Fruit fly (Drosophila melanogaster): Measurements from ENCODE around the gene Arp3.

Arp3 gene

dm6 chr3L:8115864-8116528, at the start of gene Arp3, which contains the start of gene msk:
TSS of gene Arp3 (minus strand) at chr3L:8115902.
TSS of gene msk (plus strand) at chr3L:8116179.
- TF ChIP-seq CG8478 (optimal IDR thresholded peaks at IDR 0.05): no peak
- TF ChIP-seq CTCF (optimal IDR thresholded peaks at IDR 0.05): peak in 1 of 2 experiments; percentile 16

DNA sequence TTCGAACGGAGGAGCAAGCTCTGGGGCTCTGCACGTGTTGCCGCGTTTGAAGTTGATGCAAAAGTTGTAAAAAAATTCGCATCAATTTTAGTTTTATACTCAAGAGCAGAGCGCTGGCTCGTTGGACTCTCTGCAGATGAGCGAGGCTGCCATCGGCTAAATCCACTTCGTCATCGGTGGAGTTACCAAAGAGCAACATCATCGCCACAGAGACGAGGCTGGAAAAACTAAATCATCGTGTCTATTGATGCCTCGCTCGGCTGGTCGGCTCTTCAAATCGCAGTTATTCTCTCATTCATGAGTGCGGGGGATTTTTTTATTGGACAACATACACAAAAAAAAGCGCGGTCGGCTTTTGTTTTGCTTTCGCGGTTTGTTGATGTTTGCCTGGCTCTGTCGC, 49.7 kb upstream of the Arp3 start, which contains the start of gene CG13675:
Gene CG13675 (minus strand): TSS at position 83 of the 400 bp plus-strand sequence.
- TF ChIP-seq CG8478 (optimal IDR thresholded peaks at IDR 0.05) (no peak), CTCF (optimal IDR thresholded peaks at IDR 0.05) (no peak)

dm6 chr3L:8159724-8160422, 44.2 kb upstream of the Arp3 start, which contains the start of gene CG43886:
TSS of gene CG43886 (minus strand) at chr3L:8159774.
- TF ChIP-seq CG8478 (optimal IDR thresholded peaks at IDR 0.05): no peak
- no peak for TF ChIP-seq CTCF (optimal IDR thresholded peaks at IDR 0.05)

DNA sequence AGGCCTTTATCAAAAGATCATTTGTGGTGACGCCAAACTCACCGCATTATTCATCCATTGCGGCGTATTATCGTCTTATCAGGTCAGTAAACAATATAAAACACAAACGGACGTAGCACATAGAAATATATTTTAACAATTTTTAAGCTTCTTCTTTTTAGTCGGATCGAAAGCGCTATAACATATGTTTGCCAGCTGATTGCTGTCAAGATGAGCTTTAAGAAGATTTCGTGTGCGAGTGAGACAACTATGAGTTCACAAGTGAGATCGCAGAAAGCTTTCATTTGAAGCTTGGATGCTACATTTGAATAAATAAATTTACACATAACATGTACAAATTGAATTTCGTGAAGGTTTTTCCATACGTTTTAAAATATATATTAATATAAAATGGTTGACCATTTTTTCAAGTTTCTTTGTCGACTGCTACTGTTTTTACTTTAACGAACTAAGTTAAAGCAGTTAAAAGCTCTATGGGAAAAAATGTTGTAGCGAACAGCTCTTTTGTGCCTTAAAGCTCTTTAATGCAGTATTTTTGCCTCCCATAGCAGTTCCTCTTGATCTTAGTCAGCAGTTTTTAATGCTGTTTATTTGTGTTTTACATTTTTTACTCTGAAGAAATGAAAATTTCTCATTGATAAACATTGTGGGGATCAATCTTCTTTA, 43.1 kb upstream of the Arp3 start, which contains the start of gene CG42445:
Gene CG42445 (minus strand): TSS at position 186 of the 666 bp plus-strand sequence.
- TF ChIP-seq CG8478 (optimal IDR thresholded peaks at IDR 0.05) (no peak), CTCF (optimal IDR thresholded peaks at IDR 0.05) (no peak)

DNA sequence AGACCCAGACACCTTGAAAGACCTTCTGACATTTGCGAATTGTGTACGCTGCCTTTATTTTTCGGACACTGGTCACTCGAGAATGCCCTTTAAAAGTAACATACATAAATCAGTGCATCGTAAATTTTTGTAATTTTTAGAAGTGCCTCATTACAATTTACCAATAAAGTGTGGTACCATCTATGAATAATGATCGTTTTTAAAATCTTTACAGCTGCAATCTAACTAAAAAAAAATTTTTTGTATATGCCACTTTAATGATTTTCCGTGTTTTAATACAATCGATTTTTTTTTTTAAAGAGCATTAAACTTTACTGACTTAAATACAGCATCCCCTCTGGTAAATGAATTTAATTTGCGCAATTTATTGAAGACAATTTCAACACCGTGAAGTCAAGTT, 41.4 kb upstream of the Arp3 start:
- TF ChIP-seq CG8478 (optimal IDR thresholded peaks at IDR 0.05): no peak

dm6 chr3L:8156199-8156598, 40.5 kb upstream of the Arp3 start:
- no peak for TF ChIP-seq CG8478 (optimal IDR thresholded peaks at IDR 0.05)
- TF ChIP-seq CTCF (optimal IDR thresholded peaks at IDR 0.05): no peak

- TF ChIP-seq CTCF (optimal IDR thresholded peaks at IDR 0.05) (no peak), CG8478 (optimal IDR thresholded peaks at IDR 0.05) (no peak)
Observed at dm6 chr3L:8155324-8155723, 39.6 kb upstream of the Arp3 start.

DNA sequence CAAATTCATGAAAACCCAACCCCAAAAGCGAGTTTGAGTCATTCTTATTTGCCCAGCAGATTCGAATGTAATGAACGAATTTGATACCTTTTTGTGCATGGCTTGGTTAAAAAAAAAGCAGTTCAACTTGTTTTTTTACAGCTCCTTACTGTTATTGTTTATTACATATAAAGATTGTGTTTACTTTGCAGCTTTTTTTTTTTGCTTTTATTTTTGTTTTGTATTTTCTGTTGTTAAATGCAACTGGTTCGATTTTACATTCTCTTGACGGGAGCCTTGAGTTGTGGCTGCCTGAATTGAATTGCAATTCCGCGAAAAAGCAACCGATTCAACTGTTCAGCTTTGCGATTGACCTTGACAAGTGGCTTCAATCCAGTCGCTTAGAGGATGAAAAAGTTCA, 38.8 kb upstream of the Arp3 start:
- TF ChIP-seq CG8478 (optimal IDR thresholded peaks at IDR 0.05): no peak
- no peak for TF ChIP-seq CTCF (optimal IDR thresholded peaks at IDR 0.05)

DNA sequence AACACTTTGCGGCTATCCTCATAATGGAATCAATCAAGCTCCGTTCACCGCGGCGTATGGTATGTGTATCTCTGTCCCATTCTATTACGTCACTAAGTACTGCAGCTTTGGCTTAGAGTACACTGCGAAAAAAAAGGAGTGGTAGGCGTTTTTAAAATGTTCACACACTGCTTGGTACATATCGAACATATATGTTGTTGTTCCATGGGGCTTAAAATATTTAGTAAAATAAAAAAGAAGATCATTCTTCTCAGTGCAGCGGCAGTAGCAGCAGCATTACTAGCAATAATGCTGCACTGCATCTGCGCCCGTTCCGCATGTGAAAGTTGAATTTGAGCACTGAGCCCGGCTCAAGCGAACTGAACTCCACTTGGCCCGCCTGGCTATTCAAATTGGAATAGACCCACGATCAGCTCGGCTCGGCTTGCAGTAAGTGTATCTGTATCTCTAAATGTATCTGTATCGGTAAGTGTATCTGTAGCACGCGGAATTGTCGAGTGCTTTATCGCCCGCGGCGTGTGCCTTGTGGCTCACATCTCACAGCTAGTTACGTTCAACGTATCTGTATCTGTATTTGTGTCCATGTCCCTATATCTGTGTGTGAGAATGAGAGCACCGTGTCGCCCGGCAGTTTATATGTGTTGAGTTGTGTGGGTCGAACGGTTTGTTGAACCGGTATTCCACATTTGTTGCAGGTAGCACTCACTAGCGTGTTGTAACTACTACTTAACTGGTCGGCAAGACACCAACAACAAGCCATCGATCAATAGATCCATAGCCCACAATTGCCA, 37.7 kb upstream of the Arp3 start:
- TF ChIP-seq CTCF (optimal IDR thresholded peaks at IDR 0.05) (no peak), CG8478 (optimal IDR thresholded peaks at IDR 0.05) (no peak)

dm6 chr3L:8151727-8152199, 36.1 kb upstream of the Arp3 start, which contains the start of gene CG13676:
TSS of gene CG13676 (minus strand) at chr3L:8151813.
- no peak for TF ChIP-seq CG8478 (optimal IDR thresholded peaks at IDR 0.05)
- no peak for TF ChIP-seq CTCF (optimal IDR thresholded peaks at IDR 0.05)

DNA sequence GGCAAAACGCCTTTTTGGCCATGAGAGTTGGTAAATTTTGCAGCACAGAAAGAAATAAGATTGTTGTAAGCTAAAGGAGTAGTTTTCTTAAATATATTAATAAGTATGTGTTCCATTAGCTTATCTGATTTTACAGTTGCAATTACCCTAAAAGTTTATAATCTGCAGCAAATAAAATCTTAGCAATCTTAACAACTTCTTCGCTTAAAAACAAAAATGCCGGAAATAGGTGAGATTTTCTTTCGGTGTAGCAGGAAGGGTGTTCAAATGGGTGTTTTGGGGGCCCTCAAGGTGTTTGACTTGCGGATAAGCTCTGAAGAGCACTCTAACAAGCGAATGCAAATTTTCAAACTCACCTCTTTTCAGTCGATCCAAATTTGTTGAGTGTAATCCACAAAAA, 35.1 kb upstream of the Arp3 start:
- TF ChIP-seq CTCF (optimal IDR thresholded peaks at IDR 0.05) (no peak), CG8478 (optimal IDR thresholded peaks at IDR 0.05) (no peak)

- TF ChIP-seq CG8478 (optimal IDR thresholded peaks at IDR 0.05) (no peak), CTCF (optimal IDR thresholded peaks at IDR 0.05) (no peak)
Observed at dm6 chr3L:8150284-8150683, 34.6 kb upstream of the Arp3 start.

DNA sequence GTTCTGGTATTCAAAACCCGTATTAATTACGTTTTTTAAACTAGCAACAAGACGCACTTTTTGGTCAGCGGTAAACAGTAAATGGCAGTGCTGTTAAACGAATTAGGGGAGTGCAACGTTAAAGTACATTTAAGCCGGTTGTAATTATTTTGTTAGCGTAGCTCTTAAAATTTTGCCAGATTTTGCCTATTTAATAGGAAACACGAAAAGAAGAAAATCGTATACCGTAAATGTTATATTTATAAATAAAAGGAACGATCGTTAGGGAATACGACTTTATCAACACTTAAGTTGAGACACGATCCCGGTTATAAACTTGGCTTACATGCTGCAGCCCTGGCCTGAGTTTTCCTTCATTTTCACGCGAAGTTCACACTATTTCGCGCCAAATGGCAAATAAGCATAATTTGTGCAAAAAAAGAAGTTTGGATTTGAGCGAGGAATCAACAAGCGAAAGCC, 21.8 kb upstream of the Arp3 start, which contains the start of the genes Setx and mus301:
Gene Setx (minus strand): TSS at position 51 of the 459 bp plus-strand sequence.
Gene mus301 (plus strand): TSS at position 361 of the 459 bp plus-strand sequence.
- TF ChIP-seq CTCF (optimal IDR thresholded peaks at IDR 0.05) (peak in 1 of 2 experiments; percentile 24), CG8478 (optimal IDR thresholded peaks at IDR 0.05) (no peak)

dm6 chr3L:8128396-8129050, 12.8 kb upstream of the Arp3 start:
- TF ChIP-seq CG8478 (optimal IDR thresholded peaks at IDR 0.05) (no peak), CTCF (optimal IDR thresholded peaks at IDR 0.05) (no peak)

All from S2 (cell line).